Fruit fly (Drosophila melanogaster) S2 (cell line): ENCODE data around the gene Drak.

Experiments used
- CG8478 ChIP-seq: fragments of >200 bp; optimal IDR thresholded peaks from 2 replicates; lab custom pipeline; 2018
- CTCF ChIP-seq, 2 experiments: fragments of >200 bp; optimal IDR thresholded peaks; 2 replicates each; lab custom pipeline; 2018

DNA sequence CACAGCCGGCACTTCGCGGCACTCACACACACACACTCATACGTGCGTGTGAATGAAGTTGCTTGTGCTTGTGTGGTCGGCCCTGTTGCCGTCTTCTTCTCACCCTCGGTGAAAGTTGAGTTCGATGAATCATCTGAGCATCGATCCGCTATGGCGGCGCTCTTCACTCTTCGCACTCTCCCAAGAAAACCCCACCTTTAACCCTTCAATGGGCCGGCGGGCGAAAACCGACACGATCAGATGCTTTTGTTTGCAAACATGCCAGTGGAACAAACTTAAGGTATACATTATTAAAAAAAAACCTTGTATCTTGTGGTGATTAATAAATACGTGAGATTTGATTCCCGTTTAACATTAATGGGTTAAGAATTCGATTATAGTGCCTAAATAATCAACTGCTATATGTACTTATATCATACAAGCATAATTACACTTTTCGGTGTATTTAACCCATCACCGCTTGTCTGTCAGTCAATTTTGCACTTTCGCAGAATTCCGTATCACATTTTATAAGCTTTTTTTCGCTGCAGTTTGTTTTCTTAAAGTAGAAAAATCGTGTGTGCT, 107.9 kb downstream of the Drak start:
- no peak for TF ChIP-seq CG8478
- TF ChIP-seq CTCF (optimal IDR thresholded peaks at IDR 0.05; lab: Kevin White, UChicago), result no peak
